Fruit fly (Drosophila melanogaster): ENCODE results near the gene Son.

The Son gene

DNA sequence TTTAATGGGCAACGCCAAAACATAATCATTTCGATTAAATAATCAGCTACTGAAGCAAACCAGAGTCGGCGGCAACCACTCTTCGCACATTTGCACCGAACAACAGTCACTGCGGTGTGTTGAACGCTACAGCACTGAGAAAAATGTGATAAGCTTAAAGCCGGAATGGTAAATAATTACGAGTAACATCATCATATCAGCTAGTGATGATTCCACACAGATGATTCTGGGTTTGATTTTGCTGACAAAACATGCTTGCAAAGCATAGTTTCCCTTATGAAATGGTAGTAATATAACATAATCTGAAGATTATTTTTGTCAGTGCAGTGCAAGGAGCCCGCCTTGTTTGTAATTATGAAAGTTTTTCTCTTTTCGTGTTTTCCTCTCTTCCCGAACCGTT is 20.3 kb downstream of the Son start:
- peak; percentile 53 for TF ChIP-seq ey (GFP tag; optimal IDR thresholded peaks at IDR 0.05)
- peak; percentile 55 for TF ChIP-seq HLH106 (tag; optimal IDR thresholded peaks at IDR 0.05)
- peak; percentile 65 for TF ChIP-seq h (GFP tag; optimal IDR thresholded peaks at IDR 0.05)
- peak; percentile 50 for TF ChIP-seq rgr (GFP tag; optimal IDR thresholded peaks at IDR 0.05)
- TF ChIP-seq psq (GFP tag; optimal IDR thresholded peaks at IDR 0.05): peak; percentile 42
- TF ChIP-seq Sp1 (GFP tag; optimal IDR thresholded peaks at IDR 0.05): peak; percentile 41
- TF ChIP-seq sv (GFP tag; optimal IDR thresholded peaks at IDR 0.05): no peak
- peak; percentile 24 for TF ChIP-seq Hnf4 (GFP tag; optimal IDR thresholded peaks at IDR 0.05)
- TF ChIP-seq Abd-B (GFP tag; optimal IDR thresholded peaks at IDR 0.05): no peak
- no peak for TF ChIP-seq Myc (optimal IDR thresholded peaks at IDR 0.05)
- TF ChIP-seq fru (GFP tag; optimal IDR thresholded peaks at IDR 0.05): peak; percentile 52
- no peak for TF ChIP-seq woc (GFP tag; optimal IDR thresholded peaks at IDR 0.05)
- TF ChIP-seq foxo (GFP tag; optimal IDR thresholded peaks at IDR 0.05): peak in 1 of 2 experiments; percentile 70
- TF ChIP-seq br (GFP tag; optimal IDR thresholded peaks at IDR 0.05): peak; percentile 59
- TF ChIP-seq OdsH (GFP tag; optimal IDR thresholded peaks at IDR 0.05): peak; percentile 29
- TF ChIP-seq dmrt93B (GFP tag; optimal IDR thresholded peaks at IDR 0.05): peak; percentile 21

DNA sequence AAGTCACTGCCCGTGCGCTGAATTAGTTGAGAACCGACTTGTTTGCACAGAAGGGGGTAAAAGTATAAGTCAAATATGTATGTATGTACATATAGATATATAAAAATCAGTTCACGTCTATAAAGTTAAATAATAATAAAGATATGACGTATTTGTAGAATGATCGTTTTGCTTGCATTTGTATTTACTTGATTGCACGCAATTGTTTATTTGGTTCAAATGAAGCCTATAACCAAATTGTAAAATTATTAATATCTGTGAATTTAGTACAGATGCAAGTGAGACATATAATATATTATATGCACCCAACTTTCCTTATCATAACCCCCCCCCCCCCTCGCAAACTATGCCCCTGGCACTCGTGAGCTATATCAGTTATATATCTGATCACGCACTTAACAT is 22.7 kb downstream of the Son start:
- TF ChIP-seq GATAd (GFP tag; optimal IDR thresholded peaks at IDR 0.05) (no peak), Mio (GFP tag; optimal IDR thresholded peaks at IDR 0.05) (no peak), sage (GFP tag; optimal IDR thresholded peaks at IDR 0.05) (no peak), CrebA (GFP tag; optimal IDR thresholded peaks at IDR 0.05; ENCODE audit: borderline replicate concordance) (no peak), woc (GFP tag; optimal IDR thresholded peaks at IDR 0.05) (no peak), fru (GFP tag; optimal IDR thresholded peaks at IDR 0.05) (no peak), pan (optimal IDR thresholded peaks at IDR 0.05) (no peak), tai (GFP tag; optimal IDR thresholded peaks at IDR 0.05) (no peak), br (GFP tag; optimal IDR thresholded peaks at IDR 0.05) (no peak), Sp1 (GFP tag; optimal IDR thresholded peaks at IDR 0.05) (peak; percentile 51), dsf (GFP tag; optimal IDR thresholded peaks at IDR 0.05; ENCODE audit: borderline replicate concordance) (no peak), Myc (optimal IDR thresholded peaks at IDR 0.05) (no peak), rgr (GFP tag; optimal IDR thresholded peaks at IDR 0.05) (peak; percentile 20), N (GFP tag; optimal IDR thresholded peaks at IDR 0.05) (no peak), h (GFP tag; optimal IDR thresholded peaks at IDR 0.05) (peak; percentile 31), CG32264 (GFP tag; optimal IDR thresholded peaks at IDR 0.05) (no peak), usp (GFP tag; optimal IDR thresholded peaks at IDR 0.05) (no peak), psq (GFP tag; optimal IDR thresholded peaks at IDR 0.05) (peak; percentile 30), Dfd (GFP tag; optimal IDR thresholded peaks at IDR 0.05) (no peak), dmrt93B (GFP tag; optimal IDR thresholded peaks at IDR 0.05) (no peak), HLH106 (tag; optimal IDR thresholded peaks at IDR 0.05) (no peak), Rel (GFP tag; optimal IDR thresholded peaks at IDR 0.05) (no peak), Rel (tag; optimal IDR thresholded peaks at IDR 0.05) (no peak), CG9705 (GFP tag; optimal IDR thresholded peaks at IDR 0.05) (no peak), Hr78 (GFP tag; optimal IDR thresholded peaks at IDR 0.05) (no peak), Abd-B (GFP tag; optimal IDR thresholded peaks at IDR 0.05) (no peak), Hr83 (GFP tag; optimal IDR thresholded peaks at IDR 0.05; ENCODE audit: poor library complexity, severe bottlenecking) (no peak), Jra (GFP tag; optimal IDR thresholded peaks at IDR 0.05) (no peak), Hnf4 (GFP tag; optimal IDR thresholded peaks at IDR 0.05) (no peak), OdsH (GFP tag; optimal IDR thresholded peaks at IDR 0.05) (peak; percentile 27), foxo (GFP tag; optimal IDR thresholded peaks at IDR 0.05) (peak in 1 of 2 experiments; percentile 41), ey (GFP tag; optimal IDR thresholded peaks at IDR 0.05) (no peak), sv (GFP tag; optimal IDR thresholded peaks at IDR 0.05) (no peak), Vsx2 (GFP tag; optimal IDR thresholded peaks at IDR 0.05; ENCODE audit: partially characterized antibody) (no peak), Dif (GFP tag; optimal IDR thresholded peaks at IDR 0.05; ENCODE audit: partially characterized antibody) (no peak), brk (GFP tag; optimal IDR thresholded peaks at IDR 0.05) (no peak), lola (GFP tag; optimal IDR thresholded peaks at IDR 0.05) (no peak), jim (GFP tag; optimal IDR thresholded peaks at IDR 0.05) (no peak), dl (GFP tag; optimal IDR thresholded peaks at IDR 0.05; ENCODE audit: insufficient read depth in 1 of 2, partially characterized antibody in 2 of 2) (no peak)
